Fruit fly (Drosophila melanogaster) whole organism, embryonic: ENCODE data around the gene NK7.1.

Experiments used
- CG10366 ChIP-seq: fragments of 200-800 bp; sonication (Bioruptor generic); IDR thresholded peaks from 2 replicates; pipeline ENCODE4 v1.3.6; 2022; ENCODE audit warnings: missing biosample characterization, missing genetic modification characterization
- CG11696 ChIP-seq: fragments of 200-800 bp; sonication (Bioruptor generic); IDR thresholded peaks from 2 replicates; pipeline ENCODE4 v1.3.6; 2022; ENCODE audit warnings: missing biosample characterization, missing genetic modification characterization
- CG12155 ChIP-seq: fragments of 200-800 bp; sonication (Bioruptor generic); optimal IDR thresholded peaks from 3 replicates; lab custom pipeline; 2016; ENCODE audit warnings: missing biosample characterization, missing genetic modification characterization
- CG12219 ChIP-seq: fragments of 200-800 bp; sonication (Bioruptor generic); optimal IDR thresholded peaks from 3 replicates; lab custom pipeline; 2018; ENCODE audit warnings: missing biosample characterization, mild to moderate bottlenecking, missing genetic modification characterization
- CG14050 ChIP-seq: fragments of 200-800 bp; sonication (Bioruptor generic); IDR thresholded peaks from 3 replicates; pipeline ENCODE4 v1.3.6; 2022; ENCODE audit warnings: missing biosample characterization, missing genetic modification characterization
- CG14667 ChIP-seq: fragments of 200-800 bp; sonication (Bioruptor generic); IDR thresholded peaks from 2 replicates; pipeline ENCODE4 v1.3.6; 2022; ENCODE audit warnings: missing biosample characterization, missing genetic modification characterization
- CG16779 ChIP-seq: fragments of 200-800 bp; sonication (Bioruptor generic); IDR thresholded peaks from 2 replicates; pipeline ENCODE4 v1.3.6; 2022; ENCODE audit warnings: missing biosample characterization, missing genetic modification characterization
- CG16863 ChIP-seq: fragments of 200-800 bp; sonication (Bioruptor generic); optimal IDR thresholded peaks from 3 replicates; lab custom pipeline; 2016; ENCODE audit warnings: missing biosample characterization, missing genetic modification characterization
- CG17802 ChIP-seq: fragments of 200-800 bp; sonication (Bioruptor generic); optimal IDR thresholded peaks from 2 replicates; lab custom pipeline; 2018; ENCODE audit warnings: missing biosample characterization, mild to moderate bottlenecking, missing genetic modification characterization, moderate library complexity
- CG2712 ChIP-seq: fragments of 200-800 bp; optimal IDR thresholded peaks from 3 replicates; lab custom pipeline; 2019; ENCODE audit warnings: missing biosample characterization, mild to moderate bottlenecking, missing genetic modification characterization, moderate library complexity
- CG2889 ChIP-seq: fragments of 200-800 bp; sonication (Bioruptor generic); IDR thresholded peaks from 3 replicates; pipeline ENCODE4 v1.3.6; 2022; ENCODE audit warnings: missing biosample characterization, missing genetic modification characterization
- CG31441 ChIP-seq: fragments of 200-800 bp; sonication (Bioruptor generic); IDR thresholded peaks from 2 replicates; pipeline ENCODE4 v1.3.6; 2022; ENCODE audit warnings: missing biosample characterization, missing genetic modification characterization
- CG33557 ChIP-seq: fragments of 200-800 bp; sonication (Bioruptor generic); optimal IDR thresholded peaks from 2 replicates; lab custom pipeline; 2019; ENCODE audit warnings: missing biosample characterization, mild to moderate bottlenecking, missing genetic modification characterization, moderate library complexity
- CG43689 ChIP-seq: fragments of 200-800 bp; sonication (Bioruptor generic); IDR thresholded peaks from 2 replicates; pipeline ENCODE4 v1.3.6; 2022; ENCODE audit warnings: missing biosample characterization, missing genetic modification characterization
- CG4617 ChIP-seq: fragments of 200-800 bp; sonication (Bioruptor generic); optimal IDR thresholded peaks from 3 replicates; lab custom pipeline; 2016; ENCODE audit warnings: missing biosample characterization, missing genetic modification characterization, borderline replicate concordance
- CG4820 ChIP-seq: fragments of 200-800 bp; sonication (Bioruptor generic); optimal IDR thresholded peaks from 3 replicates; lab custom pipeline; 2016; ENCODE audit warnings: missing biosample characterization, missing genetic modification characterization
- CG6683 ChIP-seq: fragments of 200-800 bp; sonication (Bioruptor generic); optimal IDR thresholded peaks from 2 replicates; lab custom pipeline; 2017; ENCODE audit warnings: missing biosample characterization, mild to moderate bottlenecking, missing genetic modification characterization, missing genetic modification reagents
- CG6689 ChIP-seq: fragments of 200-800 bp; sonication (Bioruptor generic); IDR thresholded peaks from 2 replicates; pipeline ENCODE4 v1.3.6; 2022; ENCODE audit warnings: missing biosample characterization, missing genetic modification characterization
- Dek ChIP-seq: fragments of 200-800 bp; sonication (Bioruptor generic); optimal IDR thresholded peaks from 3 replicates; lab custom pipeline; 2019; ENCODE audit warnings: missing biosample characterization, mild to moderate bottlenecking, missing genetic modification characterization, moderate library complexity
- Doc2 ChIP-seq: fragments of 200-800 bp; sonication (Bioruptor generic); IDR thresholded peaks from 2 replicates; pipeline ENCODE4 v1.3.6; 2022; ENCODE audit warnings: missing biosample characterization, missing genetic modification characterization
- Doc3 ChIP-seq: fragments of 200-800 bp; sonication (Bioruptor generic); IDR thresholded peaks from 3 replicates; pipeline ENCODE4 v1.3.6; 2022; ENCODE audit warnings: missing biosample characterization, missing genetic modification characterization; ENCODE audit not compliant: partially characterized antibody
- E2f2 ChIP-seq: fragments of 200-800 bp; sonication (Bioruptor generic); IDR thresholded peaks from 2 replicates; pipeline ENCODE4 v1.3.6; 2022; ENCODE audit warnings: missing biosample characterization, missing genetic modification characterization
- ERR ChIP-seq: fragments of 200-800 bp; sonication (Bioruptor generic); optimal IDR thresholded peaks from 2 replicates; lab custom pipeline; 2016; ENCODE audit warnings: missing biosample characterization, missing genetic modification characterization
- Ets97D ChIP-seq: fragments of 200-800 bp; sonication (Bioruptor generic); optimal IDR thresholded peaks from 3 replicates; lab custom pipeline; 2016; ENCODE audit warnings: missing biosample characterization, missing genetic modification characterization
- Hr3 ChIP-seq: fragments of 200-800 bp; sonication (Bioruptor generic); optimal IDR thresholded peaks from 3 replicates; lab custom pipeline; 2016; ENCODE audit warnings: missing biosample characterization, missing genetic modification characterization
- Hr51 ChIP-seq, 2 experiments: fragments of 200-800 bp; sonication (Bioruptor generic); optimal IDR thresholded peaks; 2 replicates in 1 of 2; 3 replicates in 1 of 2; lab custom pipeline; 2016 to 2018; ENCODE audit warnings: missing biosample characterization in 2 of 2, missing genetic modification characterization in 2 of 2, mild to moderate bottlenecking in 1 of 2, moderate library complexity in 1 of 2
- Jarid2 ChIP-seq: fragments of 200-800 bp; sonication (Bioruptor generic); optimal IDR thresholded peaks from 3 replicates; lab custom pipeline; 2017; ENCODE audit warnings: mild to moderate bottlenecking, missing biosample characterization, missing genetic modification reagents, missing genetic modification characterization
- Lpt ChIP-seq: fragments of >200 bp; optimal IDR thresholded peaks from 2 replicates; lab custom pipeline; 2018; ENCODE audit warnings: missing biosample characterization, missing genetic modification characterization
- Myb ChIP-seq: fragments of 200-800 bp; sonication (Bioruptor generic); optimal IDR thresholded peaks from 2 replicates; lab custom pipeline; 2016; ENCODE audit warnings: missing biosample characterization, missing genetic modification characterization
- Optix ChIP-seq: fragments of 200-800 bp; sonication (Bioruptor generic); IDR thresholded peaks from 3 replicates; pipeline ENCODE4 v1.3.6; 2022; ENCODE audit warnings: missing biosample characterization, missing genetic modification characterization
- Ptx1 ChIP-seq: fragments of 200-800 bp; sonication (Bioruptor generic); IDR thresholded peaks from 2 replicates; pipeline ENCODE4 v1.3.6; 2022; ENCODE audit warnings: missing biosample characterization, missing genetic modification characterization
- Ravus ChIP-seq: fragments of 200-800 bp; sonication (Bioruptor generic); IDR thresholded peaks from 2 replicates; pipeline ENCODE4 v1.3.6; 2022; ENCODE audit warnings: missing biosample characterization, missing genetic modification characterization
- Sox100B ChIP-seq: fragments of 200-800 bp; sonication (Bioruptor generic); optimal IDR thresholded peaks from 3 replicates; lab custom pipeline; 2018; ENCODE audit warnings: missing biosample characterization, mild to moderate bottlenecking, missing genetic modification characterization
- Sry-β ChIP-seq: fragments of 200-800 bp; sonication (Bioruptor generic); optimal IDR thresholded peaks from 2 replicates; lab custom pipeline; 2018; ENCODE audit warnings: missing biosample characterization, mild to moderate bottlenecking, missing genetic modification characterization, moderate library complexity
- ato ChIP-seq: fragments of 200-800 bp; sonication (Bioruptor generic); IDR thresholded peaks from 2 replicates; pipeline ENCODE4 v1.3.6; 2022; ENCODE audit warnings: missing biosample characterization, missing genetic modification characterization; ENCODE audit not compliant: partially characterized antibody
- ci ChIP-seq: fragments of 200-800 bp; sonication (Bioruptor generic); IDR thresholded peaks from 3 replicates; pipeline ENCODE4 v1.3.6; 2022; ENCODE audit warnings: missing biosample characterization, missing genetic modification characterization
- dmrt11E ChIP-seq: fragments of 200-800 bp; sonication (Bioruptor generic); optimal IDR thresholded peaks from 3 replicates; lab custom pipeline; 2018; ENCODE audit warnings: missing biosample characterization, mild to moderate bottlenecking, missing genetic modification characterization, moderate library complexity
- fd3F ChIP-seq: fragments of 200-800 bp; sonication (Bioruptor generic); optimal IDR thresholded peaks from 2 replicates; lab custom pipeline; 2018; ENCODE audit warnings: missing biosample characterization, mild to moderate bottlenecking, missing genetic modification characterization, moderate library complexity
- gt ChIP-seq: fragments of 200-800 bp; sonication (Bioruptor generic); IDR thresholded peaks from 2 replicates; pipeline ENCODE4 v1.3.6; 2022; ENCODE audit warnings: missing biosample characterization, missing genetic modification characterization
- hbn ChIP-seq: fragments of 200-800 bp; sonication (Bioruptor generic); IDR thresholded peaks from 2 replicates; pipeline ENCODE4 v1.3.6; 2022; ENCODE audit warnings: missing biosample characterization, missing genetic modification characterization; ENCODE audit not compliant: partially characterized antibody
- lilli ChIP-seq: fragments of 200-800 bp; sonication (Bioruptor generic); optimal IDR thresholded peaks from 3 replicates; lab custom pipeline; 2016; ENCODE audit warnings: missing biosample characterization, missing genetic modification characterization
- maf-S ChIP-seq: fragments of 200-800 bp; sonication (Bioruptor generic); optimal IDR thresholded peaks from 2 replicates; lab custom pipeline; 2016; ENCODE audit warnings: missing biosample characterization, missing genetic modification characterization
- nerfin-2 ChIP-seq: fragments of 200-800 bp; sonication (Bioruptor generic); IDR thresholded peaks from 2 replicates; pipeline ENCODE4 v1.3.6; 2022; ENCODE audit warnings: missing biosample characterization, missing genetic modification characterization; ENCODE audit not compliant: partially characterized antibody
- pb ChIP-seq: fragments of 200-800 bp; sonication (Bioruptor generic); optimal IDR thresholded peaks from 3 replicates; lab custom pipeline; 2016; ENCODE audit warnings: missing biosample characterization, missing genetic modification characterization
- pho ChIP-seq: fragments of 200-800 bp; sonication (Bioruptor generic); optimal IDR thresholded peaks from 2 replicates; lab custom pipeline; 2016; ENCODE audit warnings: missing biosample characterization, missing genetic modification characterization
- salm ChIP-seq: fragments of 200-800 bp; sonication (Bioruptor generic); optimal IDR thresholded peaks from 2 replicates; lab custom pipeline; 2018; ENCODE audit warnings: missing biosample characterization, mild to moderate bottlenecking, missing genetic modification characterization
- scrt ChIP-seq: fragments of 200-800 bp; sonication (Bioruptor generic); optimal IDR thresholded peaks from 2 replicates; lab custom pipeline; 2018; ENCODE audit warnings: missing biosample characterization, mild to moderate bottlenecking, missing genetic modification characterization, moderate library complexity
- sob ChIP-seq: fragments of 200-800 bp; sonication (Bioruptor generic); IDR thresholded peaks from 2 replicates; pipeline ENCODE4 v1.3.6; 2022; ENCODE audit warnings: missing biosample characterization, missing genetic modification characterization
- stc ChIP-seq: fragments of 200-800 bp; sonication (Bioruptor generic); IDR thresholded peaks from 2 replicates; pipeline ENCODE4 v1.3.6; 2022; ENCODE audit warnings: missing biosample characterization, missing genetic modification characterization
- usp ChIP-seq: fragments of >200 bp; optimal IDR thresholded peaks from 2 replicates; lab custom pipeline; 2017; ENCODE audit warnings: missing biosample characterization, missing genetic modification characterization
- vfl ChIP-seq: fragments of 200-800 bp; sonication (Bioruptor generic); optimal IDR thresholded peaks from 2 replicates; lab custom pipeline; 2016; ENCODE audit warnings: missing biosample characterization, missing genetic modification characterization
- zf30C ChIP-seq: fragments of 200-800 bp; sonication (Bioruptor generic); optimal IDR thresholded peaks from 3 replicates; lab custom pipeline; 2018; ENCODE audit warnings: missing biosample characterization, mild to moderate bottlenecking, missing genetic modification characterization

Gene NK7.1

DNA sequence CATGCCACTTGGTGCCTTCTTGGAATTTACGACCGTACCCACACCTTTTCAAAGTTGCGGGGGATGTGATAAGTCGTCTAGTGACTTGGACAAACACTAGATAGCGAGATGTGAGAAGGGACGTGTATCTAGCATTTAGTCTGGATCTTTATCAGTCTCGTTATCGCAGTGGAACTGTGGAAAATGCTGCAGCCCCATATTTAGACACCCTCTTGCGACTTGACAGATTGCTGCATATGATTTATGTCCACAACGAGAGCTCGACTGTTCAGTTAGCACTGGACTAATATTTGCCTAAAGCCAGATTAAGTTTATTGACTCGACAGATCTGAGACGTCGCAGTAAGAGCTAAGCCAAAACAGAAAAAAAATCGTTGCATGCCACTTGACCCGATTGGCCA is 72.9 kb downstream of the NK7.1 start (continued):
- TF ChIP-seq Lpt (no peak), CG6683 (GFP tag; lab: Kevin White, UChicago) (no peak), Ets97D (GFP tag; lab: Kevin White, UChicago) (no peak), usp (GFP tag; lab: Kevin White, UChicago) (no peak), CG16779 (GFP tag; lab: Robert Waterston, UW) (no peak), dmrt11E (tag; lab: Kevin White, UChicago) (peak; percentile 26), gt (GFP tag; lab: Robert Waterston, UW) (no peak), Sry-β (GFP tag; lab: Kevin White, UChicago) (peak; percentile 3), fd3F (GFP tag; lab: Kevin White, UChicago) (no peak), Sox100B (peak; percentile 65), CG2712 (tag; lab: Kevin White, UChicago) (peak; percentile 31), Doc3 (GFP tag; lab: Robert Waterston, UW) (no peak), CG17802 (tag; lab: Kevin White, UChicago) (no peak), ato (GFP tag; lab: Robert Waterston, UW) (no peak), pb (GFP tag; lab: Kevin White, UChicago) (no peak), salm (tag; lab: Kevin White, UChicago) (no peak), Jarid2 (GFP tag; lab: Kevin White, UChicago) (peak; percentile 27), CG6689 (GFP tag; lab: Robert Waterston, UW) (no peak), CG14667 (GFP tag; lab: Robert Waterston, UW) (no peak), Ravus (GFP tag; lab: Robert Waterston, UW) (no peak), sob (no peak), Hr3 (no peak), CG4820 (no peak), ci (GFP tag; lab: Robert Waterston, UW) (peak; percentile 81; the same call in 2 of the 3 replicates), ERR (GFP tag; lab: Kevin White, UChicago) (no peak), Dek (tag; lab: Kevin White, UChicago) (no peak), zf30C (GFP tag; lab: Kevin White, UChicago) (no peak), stc (GFP tag; lab: Robert Waterston, UW) (no peak), lilli (no peak), CG2889 (0 out of 3 replicates have a peak, but pooled peaks have one; percentile 9), Ptx1 (GFP tag; lab: Robert Waterston, UW) (no peak), vfl (GFP tag; lab: Kevin White, UChicago) (no peak), scrt (GFP tag; lab: Kevin White, UChicago) (peak; percentile 22), CG33557 (GFP tag; lab: Kevin White, UChicago) (peak; percentile 21), E2f2 (GFP tag; lab: Robert Waterston, UW) (no peak), Doc2 (GFP tag; lab: Robert Waterston, UW) (no peak), CG16863 (GFP tag; lab: Kevin White, UChicago) (no peak), CG12219 (GFP tag; lab: Kevin White, UChicago) (peak; percentile 37), CG43689 (no peak), Optix (GFP tag; lab: Robert Waterston, UW) (no peak), nerfin-2 (no peak), hbn (GFP tag; lab: Robert Waterston, UW) (no peak), CG14050 (GFP tag; lab: Robert Waterston, UW) (no peak), CG11696 (GFP tag; lab: Robert Waterston, UW) (no peak), Hr51 (GFP tag; optimal IDR thresholded peaks at IDR 0.05; lab: Kevin White, UChicago) (no peak), CG4617 (no peak), pho (GFP tag; lab: Kevin White, UChicago) (no peak), CG12155 (GFP tag; lab: Kevin White, UChicago) (no peak), Myb (GFP tag; lab: Kevin White, UChicago) (no peak), CG10366 (GFP tag; lab: Robert Waterston, UW) (no peak), maf-S (GFP tag; lab: Kevin White, UChicago) (no peak), CG31441 (GFP tag; lab: Robert Waterston, UW) (0 out of 2 replicates have a peak, but pooled peaks have one; percentile 26)
